Fruit fly (Drosophila melanogaster) whole organism, prepupa: ENCODE data around the gene CG44153.

Source experiments
- CG31627 ChIP-seq: fragments of 200-800 bp; sonication (Bioruptor generic); optimal IDR thresholded peaks from 3 replicates; lab custom pipeline; 2016; ENCODE audit warnings: missing biosample characterization, missing genetic modification characterization
- Met ChIP-seq: fragments of 200-800 bp; sonication (Bioruptor generic); optimal IDR thresholded peaks from 3 replicates; lab custom pipeline; 2016; ENCODE audit warnings: missing biosample characterization, missing genetic modification characterization
- dac ChIP-seq: fragments of 200-800 bp; sonication (Bioruptor generic); optimal IDR thresholded peaks from 2 replicates; lab custom pipeline; 2017; ENCODE audit warnings: missing biosample characterization, mild to moderate bottlenecking, missing genetic modification characterization
- ss ChIP-seq, 2 experiments: fragments of 200-800 bp; sonication (Bioruptor generic); optimal IDR thresholded peaks; 2 replicates in 1 of 2; 3 replicates in 1 of 2; lab custom pipeline; 2017 to 2018; ENCODE audit warnings: mild to moderate bottlenecking in 2 of 2, missing biosample characterization in 2 of 2, missing genetic modification characterization in 2 of 2, moderate library complexity in 1 of 2
- vri ChIP-seq: fragments of 200-800 bp; sonication (Bioruptor generic); optimal IDR thresholded peaks from 3 replicates; lab custom pipeline; 2016; ENCODE audit warnings: missing biosample characterization, mild to moderate bottlenecking, missing genetic modification characterization

DNA sequence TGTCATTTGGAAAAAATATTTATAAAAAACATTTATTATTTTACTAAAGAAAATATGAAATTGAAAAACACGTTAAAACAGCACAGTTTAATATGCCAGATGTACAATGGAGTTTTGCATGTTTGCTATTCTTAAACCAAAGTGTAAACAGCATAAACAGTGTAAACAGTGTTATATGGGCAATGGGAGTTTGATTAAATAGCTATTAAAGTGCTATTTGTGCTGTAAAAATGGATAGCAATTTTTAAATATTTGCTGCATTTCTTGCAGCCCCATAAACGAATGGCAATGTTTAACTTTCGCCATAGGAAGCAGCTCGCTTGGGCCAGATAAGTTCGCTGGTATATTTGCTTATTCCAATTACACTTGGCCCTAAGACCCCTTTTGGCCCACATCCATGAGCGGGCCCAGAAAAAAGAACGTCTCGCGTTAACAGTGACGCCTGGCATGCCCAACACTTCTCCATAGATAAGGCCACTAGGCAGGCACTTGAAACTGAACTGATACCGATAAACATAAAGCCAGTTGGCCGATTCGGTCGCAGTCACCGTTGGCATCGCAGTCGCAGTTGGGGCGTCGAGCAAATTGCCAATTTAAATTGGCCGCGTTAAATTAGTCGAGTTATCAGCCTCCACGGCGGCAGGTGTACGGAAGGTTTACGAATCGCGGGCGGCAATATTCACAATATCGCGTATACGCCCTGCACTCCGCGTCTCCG, 35.7 kb downstream of the CG44153 start, which contains the start of gene CG4839:
- TF ChIP-seq CG31627 (GFP tag; lab: Kevin White, UChicago) (peak; percentile 9), vri (GFP tag; lab: Kevin White, UChicago) (peak; percentile 29), dac (no peak), ss (GFP tag; optimal IDR thresholded peaks at IDR 0.05; lab: Kevin White, UChicago) (no peak), Met (GFP tag; lab: Kevin White, UChicago) (peak; percentile 41)
